Worm (Caenorhabditis elegans) whole organism, L3 larva: ENCODE results near the gene clec-257.
"Not testable (repeated sequence)": the region's sequence is repeated elsewhere in the genome, so short reads cannot be mapped to it uniquely, and the experiment has no call there.

Experiments used
- R02D3.7 ChIP-seq: fragments of 150-350 bp; optimal IDR thresholded peaks from 2 replicates; lab custom pipeline; 2014; ENCODE audit warnings: missing biosample characterization, missing genetic modification characterization
- aly-2 ChIP-seq: fragments of 150-350 bp; optimal IDR thresholded peaks from 2 replicates; lab custom pipeline; 2014; ENCODE audit warnings: missing biosample characterization, missing genetic modification characterization
- ama-1 ChIP-seq: fragments of 150-350 bp; optimal IDR thresholded peaks from 2 replicates; lab custom pipeline; 2018
- ceh-16 ChIP-seq: sonication (generic microtip); optimal IDR thresholded peaks from 2 replicates; lab custom pipeline; 2017; ENCODE audit warnings: missing biosample characterization, missing genetic modification characterization
- ceh-28 ChIP-seq: fragments of 150-350 bp; optimal IDR thresholded peaks from 2 replicates; lab custom pipeline; 2014; ENCODE audit warnings: missing biosample characterization, missing genetic modification reagents, missing genetic modification characterization
- ceh-9 ChIP-seq: sonication (generic microtip); optimal IDR thresholded peaks from 2 replicates; lab custom pipeline; 2018; ENCODE audit warnings: missing biosample characterization, missing genetic modification characterization
- egl-27 ChIP-seq: sonication (generic microtip); optimal IDR thresholded peaks from 4 replicates; lab custom pipeline; 2017; ENCODE audit warnings: missing biosample characterization, missing genetic modification reagents, missing genetic modification characterization
- egl-5 ChIP-seq: fragments of 150-350 bp; optimal IDR thresholded peaks from 2 replicates; lab custom pipeline; 2017; ENCODE audit warnings: missing biosample characterization, missing genetic modification reagents, missing genetic modification characterization, inconsistent platforms
- elt-2 ChIP-seq: sonication (generic microtip); optimal IDR thresholded peaks from 2 replicates; lab custom pipeline; 2016; ENCODE audit warnings: missing genetic modification reagents, mild to moderate bottlenecking, missing genetic modification characterization, missing compliant biosample characterization
- elt-3 ChIP-seq, 3 experiments: fragments of 150-350 bp in 1 of 3; sonication (generic microtip) in 2 of 3; optimal IDR thresholded peaks; 2 replicates in 2 of 3; 4 replicates in 1 of 3; lab custom pipeline; 2014 to 2017; ENCODE audit warnings: missing biosample characterization in 3 of 3, missing genetic modification characterization in 3 of 3
- hmg-11 ChIP-seq: sonication (generic microtip); optimal IDR thresholded peaks from 2 replicates; lab custom pipeline; 2016; ENCODE audit warnings: missing genetic modification characterization, missing compliant biosample characterization
- jun-1 ChIP-seq: fragments of 150-350 bp; optimal IDR thresholded peaks from 2 replicates; lab custom pipeline; 2014; ENCODE audit warnings: missing biosample characterization, missing genetic modification reagents, missing genetic modification characterization
- lin-15B ChIP-seq: fragments of 150-350 bp; optimal IDR thresholded peaks from 2 replicates; lab custom pipeline; 2014; ENCODE audit warnings: missing biosample characterization, missing genetic modification characterization
- lin-39 ChIP-seq: fragments of 150-350 bp; optimal IDR thresholded peaks from 2 replicates; lab custom pipeline; 2018; ENCODE audit warnings: missing biosample characterization, missing genetic modification reagents, missing genetic modification characterization
- lsy-12 ChIP-seq: sonication (generic microtip); optimal IDR thresholded peaks from 2 replicates; lab custom pipeline; 2016; ENCODE audit warnings: mild to moderate bottlenecking, missing genetic modification characterization, missing compliant biosample characterization
- mdl-1 ChIP-seq: fragments of 150-350 bp; optimal IDR thresholded peaks from 2 replicates; lab custom pipeline; 2014; ENCODE audit warnings: missing biosample characterization, missing genetic modification characterization
- mml-1 ChIP-seq: fragments of 150-350 bp; sonication (generic microtip); optimal IDR thresholded peaks from 3 replicates; lab custom pipeline; 2014; ENCODE audit warnings: missing biosample characterization, missing genetic modification characterization
- nfya-1 ChIP-seq: sonication (generic microtip); optimal IDR thresholded peaks from 2 replicates; lab custom pipeline; 2017; ENCODE audit warnings: missing genetic modification characterization, mild to moderate bottlenecking, missing compliant biosample characterization, antibody characterized with exemption, moderate library complexity; ENCODE audit not compliant: insufficient read depth
- nhr-11 ChIP-seq: fragments of 150-350 bp; optimal IDR thresholded peaks from 2 replicates; lab custom pipeline; 2014; ENCODE audit warnings: missing biosample characterization, missing genetic modification characterization
- nhr-12 ChIP-seq: fragments of 150-350 bp; optimal IDR thresholded peaks from 2 replicates; lab custom pipeline; 2014; ENCODE audit warnings: missing biosample characterization, missing genetic modification characterization
- nhr-23 ChIP-seq: fragments of 150-350 bp; optimal IDR thresholded peaks from 2 replicates; lab custom pipeline; 2014; ENCODE audit warnings: missing biosample characterization, missing genetic modification reagents, missing genetic modification characterization
- nhr-237 ChIP-seq: fragments of 150-350 bp; optimal IDR thresholded peaks from 2 replicates; lab custom pipeline; 2014; ENCODE audit warnings: missing biosample characterization, missing genetic modification characterization
- nhr-25 ChIP-seq: sonication (generic microtip); optimal IDR thresholded peaks from 2 replicates; lab custom pipeline; 2017; ENCODE audit warnings: missing biosample characterization, missing genetic modification characterization
- nhr-43 ChIP-seq: sonication (generic microtip); optimal IDR thresholded peaks from 2 replicates; lab custom pipeline; 2016; ENCODE audit warnings: mild to moderate bottlenecking, missing genetic modification characterization, missing compliant biosample characterization; ENCODE audit not compliant: poor library complexity, severe bottlenecking
- nhr-67 ChIP-seq: fragments of 150-350 bp; optimal IDR thresholded peaks from 2 replicates; lab custom pipeline; 2014; ENCODE audit warnings: missing biosample characterization, missing genetic modification characterization
- nhr-76 ChIP-seq: fragments of 150-350 bp; sonication (generic microtip); optimal IDR thresholded peaks from 5 replicates; lab custom pipeline; 2014; ENCODE audit warnings: missing biosample characterization, missing genetic modification characterization
- nhr-77 ChIP-seq: fragments of 150-350 bp; optimal IDR thresholded peaks from 2 replicates; lab custom pipeline; 2014; ENCODE audit warnings: missing biosample characterization, missing genetic modification characterization
- pqm-1 ChIP-seq: fragments of 150-350 bp; optimal IDR thresholded peaks from 2 replicates; lab custom pipeline; 2017; ENCODE audit warnings: missing biosample characterization, missing genetic modification characterization, inconsistent platforms
- sea-2 ChIP-seq: fragments of 150-350 bp; sonication (generic microtip); optimal IDR thresholded peaks from 4 replicates; lab custom pipeline; 2014; ENCODE audit warnings: missing biosample characterization, missing genetic modification reagents, missing genetic modification characterization
- skn-1 ChIP-seq: fragments of 150-350 bp; optimal IDR thresholded peaks from 2 replicates; lab custom pipeline; 2014; ENCODE audit warnings: missing biosample characterization, missing genetic modification characterization
- snpc-4 ChIP-seq: fragments of 150-350 bp; optimal IDR thresholded peaks from 2 replicates; lab custom pipeline; 2014; ENCODE audit warnings: missing biosample characterization, missing genetic modification characterization
- tbx-2 ChIP-seq: sonication (generic microtip); optimal IDR thresholded peaks from 2 replicates; lab custom pipeline; 2016; ENCODE audit warnings: mild to moderate bottlenecking, missing genetic modification characterization, missing compliant biosample characterization
- unc-39 ChIP-seq: sonication (generic microtip); optimal IDR thresholded peaks from 4 replicates; lab custom pipeline; 2017; ENCODE audit warnings: missing biosample characterization, missing genetic modification characterization
- ztf-4 ChIP-seq: fragments of 150-350 bp; optimal IDR thresholded peaks from 2 replicates; lab custom pipeline; 2014; ENCODE audit warnings: missing biosample characterization, missing genetic modification characterization

clec-257 gene

DNA sequence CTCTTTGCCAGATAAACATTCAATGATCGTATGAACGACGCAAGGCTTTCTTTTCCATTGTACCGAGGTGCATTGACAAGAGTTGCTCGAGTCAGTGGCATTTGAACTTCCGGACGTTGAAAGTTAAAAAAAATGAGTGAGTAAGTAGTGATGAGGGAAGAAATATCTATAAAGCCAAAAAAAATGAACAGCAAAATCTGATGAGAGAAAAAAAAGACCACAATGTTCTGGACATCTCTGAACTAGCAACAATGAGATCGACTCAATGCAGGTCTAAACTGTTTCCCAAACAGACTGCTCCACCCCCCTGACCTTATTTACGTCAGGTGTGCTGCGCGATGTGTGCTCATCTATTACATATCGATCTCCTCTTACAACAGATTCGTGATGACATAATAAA lies 22.4 kb upstream of the clec-257 start, which contains the start of the genes F11D11.21 and F11D11.12:
F11D11.21 (minus strand) TSS at position 101 of the 400 bp plus-strand sequence.
F11D11.12 (minus strand) TSS at position 238 of the 400 bp plus-strand sequence.
- TF ChIP-seq tbx-2 (tag; lab: Kevin White, UChicago): no peak
- TF ChIP-seq nhr-11 (tag; lab: Kevin White, UChicago): no peak
- no peak for TF ChIP-seq nhr-77 (tag; lab: Kevin White, UChicago)
- TF ChIP-seq snpc-4 (tag; lab: Kevin White, UChicago): no peak
- no peak for TF ChIP-seq aly-2 (tag; lab: Kevin White, UChicago)
- no peak for TF ChIP-seq pqm-1
- no peak for TF ChIP-seq nhr-25 (tag; lab: Kevin White, UChicago)

DNA sequence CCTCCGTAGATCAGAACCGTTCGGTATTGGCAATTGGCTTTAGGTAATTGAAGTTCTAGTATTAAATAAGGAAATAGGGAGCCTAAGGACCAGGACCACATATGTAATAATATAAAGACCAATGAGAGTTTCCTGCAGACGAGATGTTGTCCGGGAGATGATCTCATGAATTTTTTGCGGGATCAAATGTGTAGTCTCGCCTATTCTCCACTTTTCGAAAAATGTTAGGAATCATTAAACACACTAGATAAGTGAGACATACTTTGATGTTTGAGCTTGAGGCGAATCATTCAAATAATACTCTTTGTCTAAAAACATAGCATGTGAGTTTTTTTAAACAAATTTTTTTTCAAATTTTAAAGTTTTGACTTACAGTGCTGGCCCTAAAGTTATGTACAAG lies 19.8 kb upstream of the clec-257 start, which contains the start of gene F11D11.6:
F11D11.6 (minus strand) TSS at position 101 of the 400 bp plus-strand sequence.
- TF ChIP-seq jun-1 (no peak), ama-1 (no peak), skn-1 (tag; lab: Kevin White, UChicago) (no peak), ztf-4 (no peak), ceh-16 (no peak), mdl-1 (tag; lab: Kevin White, UChicago) (no peak), mml-1 (tag; lab: Kevin White, UChicago) (no peak), lin-39 (tag; lab: Kevin White, UChicago) (no peak), egl-5 (tag; lab: Kevin White, UChicago) (no peak), lin-15B (tag; lab: Kevin White, UChicago) (no peak), hmg-11 (tag; lab: Kevin White, UChicago) (no peak), nhr-11 (tag; lab: Kevin White, UChicago) (no peak), ceh-9 (tag; lab: Kevin White, UChicago) (no peak), lsy-12 (tag; lab: Kevin White, UChicago) (no peak), nhr-67 (tag; lab: Kevin White, UChicago) (no peak), aly-2 (tag; lab: Kevin White, UChicago) (no peak), R02D3.7 (tag; lab: Kevin White, UChicago) (no peak), nhr-23 (tag; lab: Kevin White, UChicago) (no peak), elt-2 (no peak), elt-3 (tag; optimal IDR thresholded peaks at IDR 0.05; lab: Kevin White, UChicago) (no peak)
- TF ChIP-seq, all 47 proteins: peak for 0

DNA sequence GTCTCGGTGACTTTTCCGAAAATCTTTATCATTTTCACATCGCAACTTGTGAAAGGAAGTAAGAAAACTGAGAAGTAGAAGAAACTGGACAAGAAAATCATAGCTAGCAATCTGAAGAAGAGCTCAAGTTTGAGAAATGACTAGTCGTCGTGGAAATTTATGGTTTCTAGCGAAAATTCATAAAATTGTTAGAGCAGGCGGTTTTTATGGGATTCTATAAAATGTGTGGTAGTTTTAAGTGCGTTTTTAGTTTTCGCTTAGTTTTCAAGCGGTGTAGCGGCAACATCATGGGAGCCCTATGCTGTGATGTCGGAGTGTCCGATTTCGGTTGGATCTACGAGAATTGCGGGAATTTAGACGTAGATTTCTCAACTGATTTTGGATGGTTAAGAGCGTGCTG lies 18.5 kb upstream of the clec-257 start, which contains the start of gene clec-254:
clec-254 (minus strand) TSS at position 101 of the 400 bp plus-strand sequence.
- TF ChIP-seq elt-2; egl-27 (tag; lab: Kevin White, UChicago); unc-39 (tag; lab: Kevin White, UChicago): not testable (repeated sequence)
- TF ChIP-seq, all 47 proteins: peak for 0; not testable (repeated sequence) for 47

DNA sequence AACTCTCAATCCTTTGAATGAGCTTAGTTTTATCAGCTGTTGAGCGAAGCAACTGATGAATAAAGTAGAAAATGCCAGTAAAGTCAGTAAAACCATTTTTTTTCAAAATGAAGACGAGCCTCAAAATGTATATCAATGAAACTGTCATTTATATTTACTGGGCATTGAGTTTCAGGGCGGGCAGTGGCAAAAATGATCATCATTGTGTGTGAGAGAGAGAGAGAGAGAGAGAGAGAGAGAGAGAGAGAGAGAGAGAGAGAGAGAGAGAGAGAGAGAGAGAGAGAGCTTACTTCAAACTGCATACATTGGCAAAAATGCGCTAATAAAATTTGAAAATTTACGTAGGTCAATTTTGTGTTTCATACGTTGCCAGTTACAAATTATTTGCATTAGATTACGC lies 12.7 kb upstream of the clec-257 start, which contains the start of gene F11D11.3:
F11D11.3 (minus strand) TSS at position 101 of the 400 bp plus-strand sequence.
- no peak for TF ChIP-seq lsy-12 (tag; lab: Kevin White, UChicago)
- TF ChIP-seq elt-3 (tag; optimal IDR thresholded peaks at IDR 0.05; lab: Kevin White, UChicago): no peak
- TF ChIP-seq nhr-12 (tag; lab: Kevin White, UChicago): no peak
- no peak for TF ChIP-seq nhr-77 (tag; lab: Kevin White, UChicago)
- no peak for TF ChIP-seq sea-2 (GFP tag; lab: Kevin White, UChicago)
- TF ChIP-seq ceh-28 (tag; lab: Kevin White, UChicago): no peak
- no peak for TF ChIP-seq hmg-11 (tag; lab: Kevin White, UChicago)
- no peak for TF ChIP-seq nhr-237 (tag; lab: Kevin White, UChicago)
- no peak for TF ChIP-seq lin-15B (tag; lab: Kevin White, UChicago)
- no peak for TF ChIP-seq ceh-16
- no peak for TF ChIP-seq mdl-1 (tag; lab: Kevin White, UChicago)
- TF ChIP-seq nhr-25 (tag; lab: Kevin White, UChicago): no peak
- TF ChIP-seq nhr-76 (tag; lab: Kevin White, UChicago): no peak
- no peak for TF ChIP-seq skn-1 (tag; lab: Kevin White, UChicago)
- no peak for TF ChIP-seq pqm-1
- no peak for TF ChIP-seq nhr-43 (tag; lab: Kevin White, UChicago)

DNA sequence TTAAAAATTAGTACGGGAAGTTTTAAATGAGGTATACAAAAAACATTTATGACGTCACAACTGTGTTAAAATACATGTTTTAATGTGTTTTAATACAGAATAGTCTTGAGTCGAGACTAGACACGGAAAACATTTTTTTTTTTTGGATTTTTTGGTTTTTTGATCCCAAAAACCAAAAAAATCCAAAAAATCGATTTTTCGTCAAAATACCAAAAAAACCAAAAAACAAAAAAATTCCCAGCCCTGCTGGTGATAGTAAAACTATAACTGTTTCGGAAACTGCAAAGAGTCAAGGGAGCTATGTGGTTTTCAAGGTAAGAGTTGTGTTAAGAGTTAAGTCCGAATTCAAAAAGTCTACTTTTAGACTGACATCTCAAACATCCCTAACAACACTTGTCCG lies 11.8 kb upstream of the clec-257 start, which contains the start of gene F11D11.4:
F11D11.4 (plus strand) TSS at position 301 of the 400 bp plus-strand sequence.
- TF ChIP-seq nfya-1 (tag; lab: Kevin White, UChicago) (no peak), nhr-11 (tag; lab: Kevin White, UChicago) (no peak), ama-1 (no peak)
